Fruit fly (Drosophila melanogaster) whole organism, embryonic: Measurements from ENCODE around the gene Ppt1.
A peak's percentile ranks its signal among the peaks of the same experiment; 100 is the strongest.

Experiments used
- Asciz ChIP-seq: fragments of 200-800 bp; sonication (Bioruptor generic); optimal IDR thresholded peaks from 2 replicates; lab custom pipeline; 2017; ENCODE audit warnings: missing biosample characterization, mild to moderate bottlenecking, missing genetic modification characterization, missing genetic modification reagents
- Atf3 ChIP-seq: fragments of 200-800 bp; sonication (Bioruptor generic); optimal IDR thresholded peaks from 3 replicates; lab custom pipeline; 2016; ENCODE audit warnings: missing biosample characterization, missing genetic modification characterization
- CG10209 ChIP-seq: fragments of 200-800 bp; sonication (Bioruptor generic); optimal IDR thresholded peaks from 3 replicates; lab custom pipeline; 2017; ENCODE audit warnings: missing biosample characterization, mild to moderate bottlenecking, missing genetic modification characterization, missing genetic modification reagents
- CG1024 ChIP-seq: fragments of 200-800 bp; sonication (Bioruptor generic); IDR thresholded peaks from 2 replicates; pipeline ENCODE4 v1.3.6; 2022; ENCODE audit warnings: missing biosample characterization, missing genetic modification characterization
- CG10267 ChIP-seq: fragments of 200-800 bp; sonication (Bioruptor generic); optimal IDR thresholded peaks from 2 replicates; lab custom pipeline; 2018; ENCODE audit warnings: missing biosample characterization, mild to moderate bottlenecking, missing genetic modification characterization, moderate library complexity
- CG10431 ChIP-seq: fragments of 200-800 bp; sonication (Bioruptor generic); optimal IDR thresholded peaks from 3 replicates; lab custom pipeline; 2018; ENCODE audit warnings: missing biosample characterization, mild to moderate bottlenecking, missing genetic modification characterization
- CG12299 ChIP-seq: fragments of 200-800 bp; sonication (Bioruptor generic); optimal IDR thresholded peaks from 2 replicates; lab custom pipeline; 2018; ENCODE audit warnings: missing biosample characterization, mild to moderate bottlenecking, missing genetic modification characterization
- CG12769 ChIP-seq: fragments of 200-800 bp; sonication (Bioruptor generic); optimal IDR thresholded peaks from 2 replicates; lab custom pipeline; 2019; ENCODE audit warnings: missing biosample characterization, mild to moderate bottlenecking, missing genetic modification characterization, moderate library complexity
- CG12942 ChIP-seq: fragments of 200-800 bp; sonication (Bioruptor generic); optimal IDR thresholded peaks from 3 replicates; lab custom pipeline; 2016; ENCODE audit warnings: missing biosample characterization, missing genetic modification characterization
- CG13123 ChIP-seq: fragments of 200-800 bp; sonication (Bioruptor generic); optimal IDR thresholded peaks from 2 replicates; lab custom pipeline; 2016; ENCODE audit warnings: missing biosample characterization, missing genetic modification characterization
- CG13624 ChIP-seq: fragments of 200-800 bp; sonication (Bioruptor generic); optimal IDR thresholded peaks from 2 replicates; lab custom pipeline; 2016; ENCODE audit warnings: missing biosample characterization, missing genetic modification characterization
- CG15011 ChIP-seq: fragments of 200-800 bp; sonication (Bioruptor generic); optimal IDR thresholded peaks from 3 replicates; lab custom pipeline; 2018; ENCODE audit warnings: missing biosample characterization, mild to moderate bottlenecking, missing genetic modification characterization
- CG15479 ChIP-seq: fragments of 200-800 bp; sonication (Bioruptor generic); optimal IDR thresholded peaks from 3 replicates; lab custom pipeline; 2019; ENCODE audit warnings: missing biosample characterization, mild to moderate bottlenecking, missing genetic modification characterization, moderate library complexity
- CG15696 ChIP-seq: fragments of 200-800 bp; sonication (Bioruptor generic); optimal IDR thresholded peaks from 2 replicates; lab custom pipeline; 2019; ENCODE audit warnings: missing biosample characterization, mild to moderate bottlenecking, missing genetic modification characterization, moderate library complexity
- CG2712 ChIP-seq: fragments of 200-800 bp; optimal IDR thresholded peaks from 3 replicates; lab custom pipeline; 2019; ENCODE audit warnings: missing biosample characterization, mild to moderate bottlenecking, missing genetic modification characterization, moderate library complexity
- CG31441 ChIP-seq: fragments of 200-800 bp; sonication (Bioruptor generic); IDR thresholded peaks from 2 replicates; pipeline ENCODE4 v1.3.6; 2022; ENCODE audit warnings: missing biosample characterization, missing genetic modification characterization
- CG33213 ChIP-seq: fragments of 200-800 bp; sonication (Bioruptor generic); optimal IDR thresholded peaks from 3 replicates; lab custom pipeline; 2016; ENCODE audit warnings: missing biosample characterization, missing genetic modification characterization
- CG33557 ChIP-seq: fragments of 200-800 bp; sonication (Bioruptor generic); optimal IDR thresholded peaks from 2 replicates; lab custom pipeline; 2019; ENCODE audit warnings: missing biosample characterization, mild to moderate bottlenecking, missing genetic modification characterization, moderate library complexity
- CG34422 ChIP-seq: fragments of 200-800 bp; sonication (Bioruptor generic); IDR thresholded peaks from 3 replicates; pipeline ENCODE4 v1.3.6; 2022; ENCODE audit warnings: missing biosample characterization, missing genetic modification characterization
- CG4424 ChIP-seq: fragments of 200-800 bp; sonication (Bioruptor generic); optimal IDR thresholded peaks from 3 replicates; lab custom pipeline; 2016; ENCODE audit warnings: missing biosample characterization, missing genetic modification characterization
- CG4854 ChIP-seq: fragments of 200-800 bp; sonication (Bioruptor generic); optimal IDR thresholded peaks from 2 replicates; lab custom pipeline; 2016; ENCODE audit warnings: missing biosample characterization, missing genetic modification characterization, inconsistent platforms
- CG5245 ChIP-seq: fragments of 200-800 bp; sonication (Bioruptor generic); optimal IDR thresholded peaks from 3 replicates; lab custom pipeline; 2016; ENCODE audit warnings: missing biosample characterization, missing genetic modification characterization
- CkIIα-i1 ChIP-seq: fragments of 200-800 bp; sonication (Bioruptor generic); IDR thresholded peaks from 2 replicates; pipeline ENCODE4 v1.3.6; 2022; ENCODE audit warnings: missing biosample characterization, missing genetic modification characterization
- Doc3 ChIP-seq: fragments of 200-800 bp; sonication (Bioruptor generic); IDR thresholded peaks from 3 replicates; pipeline ENCODE4 v1.3.6; 2022; ENCODE audit warnings: missing biosample characterization, missing genetic modification characterization; ENCODE audit not compliant: partially characterized antibody
- Dp ChIP-seq: fragments of 200-800 bp; sonication (Bioruptor generic); optimal IDR thresholded peaks from 2 replicates; lab custom pipeline; 2018; ENCODE audit warnings: missing biosample characterization, mild to moderate bottlenecking, missing genetic modification characterization, moderate library complexity
- GATAe ChIP-seq: fragments of 200-800 bp; sonication (Bioruptor generic); conservative IDR thresholded peaks from 2 replicates; pipeline ENCODE4 v1.3.6; 2022; ENCODE audit warnings: missing biosample characterization, missing genetic modification characterization
- H15 ChIP-seq: fragments of 200-800 bp; sonication (Bioruptor generic); IDR thresholded peaks from 3 replicates; pipeline ENCODE4 v1.3.6; 2022; ENCODE audit warnings: missing biosample characterization, missing genetic modification characterization
- H2.0 ChIP-seq: fragments of 200-800 bp; sonication (Bioruptor generic); IDR thresholded peaks from 2 replicates; pipeline ENCODE4 v1.3.6; 2022; ENCODE audit warnings: missing biosample characterization, missing genetic modification characterization
- Hr51 ChIP-seq, 2 experiments: fragments of 200-800 bp; sonication (Bioruptor generic); optimal IDR thresholded peaks; 2 replicates in 1 of 2; 3 replicates in 1 of 2; lab custom pipeline; 2016 to 2018; ENCODE audit warnings: missing biosample characterization in 2 of 2, missing genetic modification characterization in 2 of 2, mild to moderate bottlenecking in 1 of 2, moderate library complexity in 1 of 2
- Rfx ChIP-seq: fragments of 200-800 bp; sonication (Bioruptor generic); IDR thresholded peaks from 2 replicates; pipeline ENCODE4 v1.3.6; 2022; ENCODE audit warnings: missing biosample characterization, missing genetic modification characterization
- Vsx1 ChIP-seq: fragments of 200-800 bp; sonication (Bioruptor generic); optimal IDR thresholded peaks from 2 replicates; lab custom pipeline; 2017; ENCODE audit warnings: missing biosample characterization, mild to moderate bottlenecking, missing genetic modification characterization, missing genetic modification reagents
- al ChIP-seq: fragments of 200-800 bp; sonication (Bioruptor generic); IDR thresholded peaks from 2 replicates; pipeline ENCODE4 v1.3.6; 2022; ENCODE audit warnings: missing biosample characterization, missing genetic modification characterization
- aop ChIP-seq: fragments of 200-800 bp; sonication (Bioruptor generic); IDR thresholded peaks from 2 replicates; pipeline ENCODE4 v1.3.6; 2022; ENCODE audit warnings: missing biosample characterization, missing genetic modification characterization
- ash1 ChIP-seq: fragments of 200-800 bp; sonication (Bioruptor generic); optimal IDR thresholded peaks from 2 replicates; lab custom pipeline; 2018; ENCODE audit warnings: missing biosample characterization, mild to moderate bottlenecking, missing genetic modification characterization
- az2 ChIP-seq: fragments of 200-800 bp; sonication (Bioruptor generic); optimal IDR thresholded peaks from 3 replicates; lab custom pipeline; 2016; ENCODE audit warnings: missing biosample characterization, missing genetic modification characterization
- bsh ChIP-seq, 2 experiments: fragments of 200-800 bp; sonication (Bioruptor generic); optimal IDR thresholded peaks; 2 replicates each; lab custom pipeline; 2017 to 2018; ENCODE audit warnings: mild to moderate bottlenecking in 2 of 2, missing biosample characterization in 2 of 2, missing genetic modification characterization in 2 of 2, moderate library complexity in 1 of 2
- btn ChIP-seq: fragments of 200-800 bp; sonication (Bioruptor generic); optimal IDR thresholded peaks from 2 replicates; lab custom pipeline; 2016; ENCODE audit warnings: missing biosample characterization, missing genetic modification characterization
- chm ChIP-seq: fragments of 200-800 bp; sonication (Bioruptor generic); IDR thresholded peaks from 2 replicates; pipeline ENCODE4 v1.3.6; 2022; ENCODE audit warnings: missing biosample characterization, missing genetic modification characterization
- dmrt99B ChIP-seq: fragments of 200-800 bp; sonication (Bioruptor generic); optimal IDR thresholded peaks from 2 replicates; lab custom pipeline; 2018; ENCODE audit warnings: missing biosample characterization, mild to moderate bottlenecking, missing genetic modification characterization, moderate library complexity
- dpn ChIP-seq, 2 experiments: fragments of 200-800 bp; sonication (Bioruptor generic); optimal IDR thresholded peaks; 3 replicates each; lab custom pipeline; 2016; ENCODE audit warnings: missing biosample characterization in 2 of 2, missing genetic modification characterization in 2 of 2
- fd64A ChIP-seq: fragments of 200-800 bp; sonication (Bioruptor generic); optimal IDR thresholded peaks from 3 replicates; lab custom pipeline; 2018; ENCODE audit warnings: missing biosample characterization, mild to moderate bottlenecking, missing genetic modification characterization
- h ChIP-seq: fragments of >200 bp; optimal IDR thresholded peaks from 2 replicates; lab custom pipeline; 2017
- jumu ChIP-seq: fragments of 200-800 bp; sonication (Bioruptor generic); optimal IDR thresholded peaks from 3 replicates; lab custom pipeline; 2016; ENCODE audit warnings: missing biosample characterization, missing genetic modification characterization
- lmd ChIP-seq: fragments of 200-800 bp; sonication (Bioruptor generic); IDR thresholded peaks from 2 replicates; pipeline ENCODE4 v1.3.6; 2022; ENCODE audit warnings: missing biosample characterization, missing genetic modification characterization
- oc ChIP-seq: fragments of 200-800 bp; sonication (Bioruptor generic); optimal IDR thresholded peaks from 2 replicates; lab custom pipeline; 2018; ENCODE audit warnings: missing biosample characterization, mild to moderate bottlenecking, missing genetic modification characterization, moderate library complexity
- sens-2 ChIP-seq: fragments of 200-800 bp; sonication (Bioruptor generic); IDR thresholded peaks from 2 replicates; pipeline ENCODE4 v1.3.6; 2022; ENCODE audit warnings: missing biosample characterization, missing genetic modification characterization
- ssp ChIP-seq: fragments of 200-800 bp; sonication (Bioruptor generic); IDR thresholded peaks from 2 replicates; pipeline ENCODE4 v1.3.6; 2022; ENCODE audit warnings: missing biosample characterization, missing genetic modification characterization
- tll ChIP-seq, 2 experiments: fragments of 200-800 bp in 1 of 2; fragments of >200 bp in 1 of 2; sonication (Bioruptor generic) in 1 of 2; optimal IDR thresholded peaks; 2 replicates each; lab custom pipeline; 2017 to 2019; ENCODE audit warnings: missing biosample characterization in 2 of 2, missing genetic modification characterization in 2 of 2, mild to moderate bottlenecking in 1 of 2, moderate library complexity in 1 of 2

The Ppt1 gene

dm6 chrX:8714064-8715046 is 24.3 kb upstream of the Ppt1 start, which contains the start of the genes CG2004 and CG1785 (continued):
- TF ChIP-seq dmrt99B, result peak; percentile 71
- peak; percentile 92 for TF ChIP-seq sens-2 (GFP tag; lab: Robert Waterston, UW)
- TF ChIP-seq h, result no peak
- TF ChIP-seq aop (GFP tag; lab: Robert Waterston, UW), result peak; percentile 63; the same call in 1 of the 2 replicates
- TF ChIP-seq Vsx1 (GFP tag; lab: Kevin White, UChicago), result no peak
- peak; percentile 47 for TF ChIP-seq CG10431
- peak; percentile 93 for TF ChIP-seq CG2712
- peak; percentile 41 for TF ChIP-seq Dp
- TF ChIP-seq jumu (GFP tag; lab: Kevin White, UChicago), result peak; percentile 85
- peak; percentile 86 for TF ChIP-seq CG31441 (GFP tag; lab: Robert Waterston, UW)
- TF ChIP-seq CG5245, result peak; percentile 90
- TF ChIP-seq ssp (GFP tag; lab: Robert Waterston, UW), result peak; percentile 89
- TF ChIP-seq dpn (GFP tag; optimal IDR thresholded peaks at IDR 0.05; lab: Kevin White, UChicago), result peak; percentile 90 to 93
- peak; percentile 93 for TF ChIP-seq az2 (GFP tag; lab: Kevin White, UChicago)
- TF ChIP-seq CG34422, result peak; percentile 95
- peak; percentile 85 for TF ChIP-seq CG13123 (GFP tag; lab: Kevin White, UChicago)
- TF ChIP-seq ash1, result peak; percentile 56
- TF ChIP-seq H2.0 (GFP tag; lab: Robert Waterston, UW), result peak; percentile 92
- TF ChIP-seq CG1024 (GFP tag; lab: Robert Waterston, UW), result peak; percentile 83
- TF ChIP-seq Hr51 (GFP tag; optimal IDR thresholded peaks at IDR 0.05; lab: Kevin White, UChicago), result peak; percentile 86 to 93
- TF ChIP-seq CG13624, result peak; percentile 62
- TF ChIP-seq bsh (GFP tag; optimal IDR thresholded peaks at IDR 0.05; lab: Kevin White, UChicago), result peak; percentile 6 to 91
- TF ChIP-seq CG12769 (tag; lab: Kevin White, UChicago), result peak; percentile 84
- TF ChIP-seq lmd (GFP tag; lab: Robert Waterston, UW), result peak; percentile 93
- TF ChIP-seq fd64A (GFP tag; lab: Kevin White, UChicago), result peak; percentile 40
- TF ChIP-seq CG10267 (tag; lab: Kevin White, UChicago), result peak; percentile 98
- TF ChIP-seq CG10209 (GFP tag; lab: Kevin White, UChicago), result peak; percentile 93
- TF ChIP-seq CkIIα-i1 (GFP tag; lab: Robert Waterston, UW), result peak; percentile 50; the same call in 1 of the 2 replicates
- peak; percentile 44; the same call in 1 of the 2 replicates for TF ChIP-seq GATAe (GFP tag; lab: Robert Waterston, UW)
- peak; percentile 79 for TF ChIP-seq CG33213 (GFP tag; lab: Kevin White, UChicago)
- peak; percentile 93 for TF ChIP-seq CG15696 (tag; lab: Kevin White, UChicago)
- TF ChIP-seq CG4424 (GFP tag; lab: Kevin White, UChicago), result peak; percentile 91
- peak; percentile 93 for TF ChIP-seq H15 (GFP tag; lab: Robert Waterston, UW)
- peak; percentile 87 for TF ChIP-seq chm (GFP tag; lab: Robert Waterston, UW)
- peak; percentile 77 for TF ChIP-seq CG12299 (tag; lab: Kevin White, UChicago)
- peak; percentile 69 for TF ChIP-seq oc (tag; lab: Kevin White, UChicago)
- peak; percentile 69 for TF ChIP-seq Doc3 (GFP tag; lab: Robert Waterston, UW)
- peak; percentile 55 for TF ChIP-seq btn (GFP tag; lab: Kevin White, UChicago)
- TF ChIP-seq Rfx, result peak; percentile 96
- TF ChIP-seq CG33557 (GFP tag; lab: Kevin White, UChicago), result peak; percentile 85
- peak in 1 of 2 experiments; percentile 92 for TF ChIP-seq tll (GFP tag; optimal IDR thresholded peaks at IDR 0.05; lab: Kevin White, UChicago)
- peak; percentile 83 for TF ChIP-seq CG4854
- peak; percentile 92 for TF ChIP-seq al
- TF ChIP-seq Atf3 (GFP tag; lab: Kevin White, UChicago), result peak; percentile 83
- TF ChIP-seq CG15011 (GFP tag; lab: Kevin White, UChicago), result peak; percentile 77
- TF ChIP-seq Asciz, result peak; percentile 71
- TF ChIP-seq CG15479 (GFP tag; lab: Kevin White, UChicago), result peak; percentile 35
- peak; percentile 91 for TF ChIP-seq CG12942 (GFP tag; lab: Kevin White, UChicago)
